Fruit fly (Drosophila melanogaster) whole organism, larva: ENCODE measurements around the gene Actn.

Experiments used
- noc ChIP-seq: fragments of 200-800 bp; sonication (Bioruptor generic); optimal IDR thresholded peaks from 3 replicates; lab custom pipeline; 2019; ENCODE audit warnings: missing biosample characterization, mild to moderate bottlenecking, missing genetic modification characterization, moderate library complexity

The Actn gene

dm6 chrX:2069787-2070707, 27.9 kb upstream of the Actn start:
- peak; percentile 6 for TF ChIP-seq noc (tag; lab: Kevin White, UChicago)

DNA sequence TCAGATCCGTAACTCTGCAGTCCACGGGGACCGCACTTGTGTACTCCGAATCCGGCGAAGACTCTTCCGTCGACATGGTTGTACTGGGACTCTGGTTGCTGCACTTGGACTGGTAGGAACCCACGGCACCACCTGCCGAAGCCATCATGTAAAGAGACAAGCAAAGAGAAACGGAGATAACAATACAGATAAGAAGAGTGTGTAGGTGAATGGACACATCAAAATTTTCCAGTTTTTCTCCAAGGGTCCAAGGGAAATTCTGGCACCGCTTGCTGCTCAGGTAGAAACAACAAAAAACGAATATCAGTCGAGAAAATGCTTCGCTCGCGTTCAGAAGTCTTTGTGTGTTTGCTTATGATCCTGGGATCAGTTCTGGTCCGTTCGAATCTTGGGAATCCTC, 26.2 kb upstream of the Actn start, which contains the start of gene CG4194:
Gene CG4194 (plus strand): TSS at position 301 of the 400 bp plus-strand sequence.
- TF ChIP-seq noc (tag; lab: Kevin White, UChicago) = no peak

dm6 chrX:2066259-2066658, 24.1 kb upstream of the Actn start, which contains the start of gene CG14054:
TSS of gene CG14054 (minus strand) at chrX:2066359.
- TF ChIP-seq noc (tag; lab: Kevin White, UChicago) = no peak

DNA sequence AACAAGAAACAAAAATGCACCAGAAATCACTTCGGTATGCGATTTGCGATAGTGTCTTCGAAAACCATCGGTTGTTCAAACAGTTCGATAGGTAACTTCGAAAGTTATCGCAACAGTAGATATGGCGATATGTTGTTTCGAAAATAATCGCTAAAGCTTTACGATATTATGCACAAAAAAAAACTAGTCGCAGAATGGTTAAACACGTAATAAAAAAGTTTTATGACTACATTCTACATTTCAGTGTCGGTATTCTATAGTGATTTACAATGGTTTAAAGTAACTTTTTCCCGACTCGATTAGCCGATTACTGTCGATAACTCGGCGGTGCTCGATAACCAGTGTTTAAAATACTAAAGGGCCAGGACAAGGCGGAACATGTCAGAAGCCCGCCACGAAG, 23.0 kb upstream of the Actn start, which contains the start of gene CG4281:
Gene CG4281 (minus strand): TSS at position 70 of the 400 bp plus-strand sequence.
- TF ChIP-seq noc (tag; lab: Kevin White, UChicago) = no peak

dm6 chrX:2061849-2062248, 19.7 kb upstream of the Actn start, which contains the start of gene Sik2:
TSS of gene Sik2 (minus strand) at chrX:2061915.
- TF ChIP-seq noc (tag; lab: Kevin White, UChicago) = no peak

dm6 chrX:2061119-2061518, 19.0 kb upstream of the Actn start:
- no peak for TF ChIP-seq noc (tag; lab: Kevin White, UChicago)

DNA sequence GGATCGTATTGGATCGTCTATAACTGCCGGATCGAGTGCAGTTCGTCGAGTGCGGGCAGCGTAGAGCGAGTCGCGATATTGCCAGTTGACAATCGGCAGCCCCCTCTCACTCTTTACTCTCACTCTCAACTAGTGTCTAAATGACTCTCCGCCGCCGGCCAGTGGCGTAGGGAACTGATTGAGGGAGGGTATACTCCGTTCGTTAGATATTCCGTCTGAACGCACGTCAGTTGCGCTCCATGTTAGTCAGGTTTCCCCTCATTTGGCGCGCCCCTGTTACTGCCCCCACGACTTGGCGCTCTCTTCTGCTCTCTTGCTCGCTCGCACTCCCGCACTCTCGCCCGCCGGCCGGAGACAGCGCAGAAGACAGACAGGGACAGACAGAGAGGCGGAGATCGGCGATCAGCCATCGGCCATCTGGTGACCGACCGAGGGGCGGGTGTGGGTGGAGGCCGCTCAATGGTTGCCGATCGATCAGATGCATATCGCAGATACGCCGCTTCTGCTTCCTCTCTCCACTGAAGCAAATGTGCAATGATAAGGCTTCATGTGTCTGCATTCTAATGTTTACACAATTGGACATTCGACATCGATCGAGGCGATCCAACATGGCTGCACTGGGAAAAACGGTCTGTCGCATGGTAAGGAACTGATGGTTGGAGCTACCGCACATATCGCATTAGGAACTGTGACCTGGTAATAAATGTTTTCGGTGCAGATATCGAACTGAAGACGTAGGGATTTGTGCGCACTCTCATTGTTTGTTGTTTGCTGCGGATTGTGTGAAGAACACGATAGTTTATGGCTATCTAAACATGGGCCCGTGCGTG, 8.2 kb upstream of the Actn start, which contains the start of gene moody:
Gene moody (minus strand): TSS at position 51 of the 830 bp plus-strand sequence.
- peak; percentile 96 for TF ChIP-seq noc (tag; lab: Kevin White, UChicago)

DNA sequence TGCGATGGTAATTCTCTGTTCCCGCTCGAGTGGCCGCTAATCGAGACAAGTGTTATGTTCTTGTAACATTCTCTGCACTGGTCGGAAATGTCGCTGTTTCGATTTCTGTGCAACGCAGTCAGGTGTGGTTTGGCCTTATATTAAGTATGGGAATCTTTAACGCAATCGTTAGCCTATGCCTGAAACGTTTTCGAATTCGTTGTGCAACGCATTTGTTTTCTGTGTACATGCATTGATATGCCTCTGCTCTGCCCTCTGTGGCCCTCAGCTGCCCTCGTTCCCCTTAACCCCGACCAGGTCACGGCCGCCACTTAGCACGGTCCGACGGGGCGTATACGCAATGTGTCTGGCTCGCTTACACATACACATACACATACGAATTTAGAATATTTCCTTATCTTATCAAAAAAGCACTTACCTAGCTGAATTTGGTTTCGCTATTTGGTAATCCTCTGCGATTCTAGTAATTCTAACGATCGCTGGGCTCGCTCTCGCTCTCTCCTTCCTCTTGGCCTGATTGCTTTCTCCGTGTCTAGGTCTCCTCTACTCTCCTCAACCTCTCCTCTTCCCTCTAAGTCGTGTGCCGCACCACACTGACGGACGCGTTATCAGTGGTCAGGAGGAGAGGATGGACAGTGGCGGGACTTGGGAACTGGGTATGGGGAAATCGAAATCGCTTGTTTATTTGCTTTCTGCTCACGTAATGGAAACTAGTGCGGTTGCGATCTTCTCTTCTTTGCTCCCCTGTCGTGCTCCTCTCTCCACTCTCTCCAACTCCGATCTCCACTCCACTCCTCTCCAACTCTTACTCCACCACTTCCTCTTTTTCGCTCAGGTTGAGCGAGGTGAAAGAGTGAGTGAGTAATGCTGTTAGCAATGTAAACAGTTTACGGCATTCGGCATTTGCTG, 6.9 kb upstream of the Actn start:
- TF ChIP-seq noc (tag; lab: Kevin White, UChicago) = peak; percentile 30

- no peak for TF ChIP-seq noc (tag; lab: Kevin White, UChicago)
Measured at dm6 chrX:2043660-2044397, 1.7 kb upstream of the Actn start, which contains the start of gene CG4325. TSS of gene CG4325 (minus strand) at chrX:2043818.

- peak; percentile 65 for TF ChIP-seq noc (tag; lab: Kevin White, UChicago)
Measured at dm6 chrX:2041312-2041918, 696 bp downstream of the Actn start, which contains the start of gene CG4313. TSS of gene CG4313 (plus strand) at chrX:2041868.

DNA sequence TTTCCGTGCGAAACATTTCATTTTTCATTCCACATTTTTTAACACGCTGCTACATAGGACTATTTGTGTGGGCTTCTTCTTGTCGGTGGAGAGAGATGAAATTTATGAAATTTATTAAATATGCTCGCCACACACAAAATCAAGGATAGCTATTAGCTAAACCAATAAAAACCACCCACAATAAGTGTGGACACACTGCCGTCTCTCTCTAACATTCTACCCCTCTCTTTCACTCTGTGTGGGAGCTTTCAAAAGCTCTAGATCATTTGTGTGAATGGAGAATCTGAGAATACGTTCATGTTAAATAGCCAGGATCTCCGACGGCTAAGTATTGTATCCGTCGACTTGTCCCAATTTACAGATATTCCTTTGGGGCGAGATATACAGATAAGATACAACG, 4.5 kb downstream of the Actn start:
- TF ChIP-seq noc (tag; lab: Kevin White, UChicago) = no peak

- peak; percentile 8 for TF ChIP-seq noc (tag; lab: Kevin White, UChicago)
Measured at dm6 chrX:2036800-2037488, 5.2 kb downstream of the Actn start.

- TF ChIP-seq noc (tag; lab: Kevin White, UChicago) = no peak
Measured at dm6 chrX:2036383-2036782, 5.7 kb downstream of the Actn start.
